Fruit fly (Drosophila melanogaster): ENCODE data around the gene Gr64a.
A peak's percentile ranks its signal among the peaks of the same experiment; 100 is the strongest.

Gr64a gene

DNA sequence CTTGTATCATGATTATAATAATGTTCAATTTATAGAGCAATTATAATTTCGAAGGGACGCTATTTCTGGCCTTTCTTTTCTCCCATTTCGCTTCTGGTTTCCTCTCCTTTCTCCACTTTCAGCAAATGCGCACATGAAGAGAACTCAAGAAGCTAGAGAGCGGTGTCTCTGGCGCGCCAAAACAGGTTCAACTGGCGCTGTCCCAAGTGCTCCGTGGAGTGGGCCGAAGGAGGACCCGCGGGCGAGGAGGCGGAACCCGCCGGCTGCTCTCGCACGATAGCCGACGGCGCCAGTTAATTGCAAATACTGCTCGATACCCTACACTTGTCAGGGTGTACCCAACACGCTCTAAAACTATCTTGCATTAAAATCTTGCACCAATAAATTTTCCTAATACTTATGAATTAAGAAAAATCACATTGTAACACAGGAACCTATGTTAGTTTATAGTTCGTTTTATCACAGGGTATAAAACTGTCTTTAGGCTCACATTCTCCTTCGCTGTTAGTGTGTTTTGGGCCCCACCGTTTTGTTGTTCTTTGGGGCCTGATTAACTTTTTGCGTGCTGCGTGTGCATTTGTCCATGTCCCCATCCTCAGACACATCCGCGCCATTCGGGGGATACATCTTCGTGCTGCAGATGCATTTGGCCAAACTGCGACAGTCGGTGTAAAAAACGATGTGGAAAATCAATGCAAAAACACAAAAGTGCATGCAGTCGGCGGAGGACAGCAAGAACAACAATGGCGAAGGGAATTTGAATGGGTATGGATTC, 43.8 kb downstream of the Gr64a start:
- TF ChIP-seq noc (tag; optimal IDR thresholded peaks at IDR 0.05) = peak; percentile 88

DNA sequence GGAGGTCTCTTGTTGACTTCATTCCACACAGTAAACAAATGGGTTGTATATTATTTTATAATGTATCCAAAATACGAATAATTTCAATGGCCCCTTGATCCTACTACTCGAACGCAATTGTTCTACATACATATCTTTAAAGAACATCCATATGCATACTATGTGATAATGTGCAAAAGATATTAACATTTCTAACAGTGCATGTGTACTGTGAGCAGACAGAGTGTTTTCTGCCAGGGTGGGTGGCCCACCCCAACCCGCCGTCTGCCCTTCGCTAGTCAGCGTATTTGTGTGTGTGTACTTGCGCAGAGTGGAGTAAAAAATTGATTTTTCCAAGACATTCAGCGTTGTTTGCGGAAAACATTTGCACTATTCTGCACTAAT, 44.4 kb downstream of the Gr64a start:
- no peak for TF ChIP-seq noc (tag; optimal IDR thresholded peaks at IDR 0.05)

DNA sequence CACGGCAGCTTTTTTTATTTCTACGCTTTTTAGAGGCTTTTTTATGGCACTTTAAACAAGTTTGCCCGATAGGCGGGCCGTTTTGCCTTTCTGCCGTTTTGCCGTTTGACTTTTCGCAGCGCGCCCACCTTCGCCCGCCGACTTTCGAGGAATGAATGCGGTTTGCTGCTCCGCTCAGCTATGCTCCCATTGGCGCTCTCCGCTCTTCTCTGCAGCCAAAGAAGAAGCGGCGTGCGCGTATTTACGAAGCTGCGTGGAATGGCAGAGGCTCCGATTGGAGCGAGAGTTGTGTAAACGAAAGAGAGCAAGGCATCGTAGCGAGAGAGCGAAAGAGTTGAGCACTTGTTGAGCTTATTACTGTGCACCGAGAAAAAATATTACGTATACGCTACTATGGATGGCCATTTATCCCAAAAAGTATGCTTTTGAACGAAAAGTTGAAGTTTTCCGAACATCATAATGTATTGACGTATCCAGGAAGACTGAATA, 45.0 kb downstream of the Gr64a start, which contains the start of gene wit:
wit (minus strand) TSS at position 157 of the 489 bp plus-strand sequence.
- peak; percentile 52 for TF ChIP-seq noc (tag; optimal IDR thresholded peaks at IDR 0.05)

DNA sequence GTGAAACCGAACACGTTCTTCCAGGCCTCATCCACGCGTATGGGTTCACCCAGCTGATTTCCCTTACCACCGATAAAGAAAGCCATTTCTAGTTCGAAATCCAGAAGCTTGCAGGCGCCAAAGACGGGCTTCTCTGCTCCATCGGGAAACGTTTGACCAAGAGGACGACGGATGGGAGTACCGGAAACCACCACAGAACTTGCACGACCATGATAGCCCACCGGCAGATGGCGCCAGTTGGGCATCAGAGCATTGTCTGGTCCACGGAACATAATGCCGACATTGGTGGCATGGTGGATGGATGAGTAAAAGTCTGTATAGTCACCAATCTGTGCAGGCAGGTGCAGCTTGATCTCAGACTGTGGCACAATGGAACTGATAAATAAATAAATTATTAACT, 46.1 kb downstream of the Gr64a start:
- no peak for TF ChIP-seq noc (tag; optimal IDR thresholded peaks at IDR 0.05)

DNA sequence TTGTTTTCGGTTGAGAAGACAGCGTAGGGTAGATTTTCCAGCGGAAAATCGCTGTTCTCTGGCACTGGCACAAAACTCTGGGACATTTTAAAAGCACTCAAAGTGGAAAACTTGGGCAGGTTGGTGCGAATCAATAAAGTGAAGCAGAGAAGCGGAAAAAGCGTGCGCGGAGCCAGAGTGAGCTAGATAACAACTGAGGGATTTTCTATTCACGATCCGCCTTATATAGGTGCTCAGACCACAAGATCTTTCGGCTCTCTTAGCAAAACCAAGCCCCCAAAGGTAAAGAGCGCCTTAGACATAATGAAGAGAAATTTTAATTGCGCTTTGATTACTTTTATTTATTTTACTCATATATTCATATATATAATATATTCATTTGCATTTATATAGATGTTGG, 47.2 kb downstream of the Gr64a start, which contains the start of gene Faa:
Faa (minus strand) TSS at position 200 of the 400 bp plus-strand sequence.
- TF ChIP-seq noc (tag; optimal IDR thresholded peaks at IDR 0.05) = no peak

DNA sequence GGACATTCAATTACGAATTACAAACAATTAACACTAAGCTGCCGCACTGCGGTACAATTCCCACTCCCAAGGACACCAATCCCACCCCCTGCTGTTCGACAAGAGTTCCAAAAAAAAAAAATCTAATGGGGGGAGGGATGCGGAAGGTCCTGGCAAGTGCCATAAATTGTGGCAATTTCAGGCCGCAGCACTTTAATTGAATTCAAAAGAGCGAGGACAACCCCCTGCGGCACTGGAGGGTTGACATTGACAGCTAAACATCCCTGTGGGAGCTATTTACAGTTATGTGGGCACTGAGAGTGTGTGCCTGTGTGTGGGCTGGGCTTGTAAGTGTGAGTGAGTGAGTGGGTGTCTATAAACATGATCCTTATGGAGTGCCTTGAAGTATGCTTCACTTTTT, 50.3 kb downstream of the Gr64a start:
- no peak for TF ChIP-seq noc (tag; optimal IDR thresholded peaks at IDR 0.05)

Data from whole organism, larva.